Worm (Caenorhabditis elegans) whole organism, L3 larva: Measurements from ENCODE around the gene snpc-1.1.

ENCODE experiments used
- R02D3.7 ChIP-seq: fragments of 150-350 bp; optimal IDR thresholded peaks from 2 replicates; lab custom pipeline; 2014; ENCODE audit warnings: missing biosample characterization, missing genetic modification characterization
- ZK546.5 ChIP-seq: sonication (generic microtip); optimal IDR thresholded peaks from 2 replicates; lab custom pipeline; 2017; ENCODE audit warnings: missing biosample characterization, missing genetic modification characterization
- aly-2 ChIP-seq: fragments of 150-350 bp; optimal IDR thresholded peaks from 2 replicates; lab custom pipeline; 2014; ENCODE audit warnings: missing biosample characterization, missing genetic modification characterization
- ama-1 ChIP-seq: fragments of 150-350 bp; optimal IDR thresholded peaks from 2 replicates; lab custom pipeline; 2018
- ceh-16 ChIP-seq: sonication (generic microtip); optimal IDR thresholded peaks from 2 replicates; lab custom pipeline; 2017; ENCODE audit warnings: missing biosample characterization, missing genetic modification characterization
- ceh-28 ChIP-seq: fragments of 150-350 bp; optimal IDR thresholded peaks from 2 replicates; lab custom pipeline; 2014; ENCODE audit warnings: missing biosample characterization, missing genetic modification reagents, missing genetic modification characterization
- ceh-82 ChIP-seq: fragments of 150-350 bp; optimal IDR thresholded peaks from 2 replicates; lab custom pipeline; 2014; ENCODE audit warnings: missing biosample characterization, missing genetic modification characterization
- ceh-9 ChIP-seq: sonication (generic microtip); optimal IDR thresholded peaks from 2 replicates; lab custom pipeline; 2018; ENCODE audit warnings: missing biosample characterization, missing genetic modification characterization
- daf-12 ChIP-seq: fragments of 150-350 bp; optimal IDR thresholded peaks from 2 replicates; lab custom pipeline; 2014; ENCODE audit warnings: missing biosample characterization, missing genetic modification reagents, missing genetic modification characterization
- egl-27 ChIP-seq: sonication (generic microtip); optimal IDR thresholded peaks from 4 replicates; lab custom pipeline; 2017; ENCODE audit warnings: missing biosample characterization, missing genetic modification reagents, missing genetic modification characterization
- egl-5 ChIP-seq: fragments of 150-350 bp; optimal IDR thresholded peaks from 2 replicates; lab custom pipeline; 2017; ENCODE audit warnings: missing biosample characterization, missing genetic modification reagents, missing genetic modification characterization, inconsistent platforms
- elt-1 ChIP-seq: fragments of 150-350 bp; optimal IDR thresholded peaks from 2 replicates; lab custom pipeline; 2014; ENCODE audit warnings: missing biosample characterization, missing genetic modification characterization
- elt-2 ChIP-seq: sonication (generic microtip); optimal IDR thresholded peaks from 2 replicates; lab custom pipeline; 2016; ENCODE audit warnings: missing genetic modification reagents, mild to moderate bottlenecking, missing genetic modification characterization, missing compliant biosample characterization
- elt-3 ChIP-seq, 3 experiments: fragments of 150-350 bp in 1 of 3; sonication (generic microtip) in 2 of 3; optimal IDR thresholded peaks; 2 replicates in 2 of 3; 4 replicates in 1 of 3; lab custom pipeline; 2014 to 2017; ENCODE audit warnings: missing biosample characterization in 3 of 3, missing genetic modification characterization in 3 of 3
- eor-1 ChIP-seq, 2 experiments: fragments of 150-350 bp; optimal IDR thresholded peaks; 2 replicates each; lab custom pipeline; 2014 to 2018; ENCODE audit warnings: missing biosample characterization in 2 of 2, missing genetic modification characterization in 2 of 2
- fkh-2 ChIP-seq: fragments of 150-350 bp; optimal IDR thresholded peaks from 2 replicates; lab custom pipeline; 2014; ENCODE audit warnings: missing biosample characterization, missing genetic modification reagents, missing genetic modification characterization
- fos-1 ChIP-seq: fragments of 150-350 bp; optimal IDR thresholded peaks from 2 replicates; lab custom pipeline; 2014; ENCODE audit warnings: missing biosample characterization, missing genetic modification characterization
- hmg-11 ChIP-seq: sonication (generic microtip); optimal IDR thresholded peaks from 2 replicates; lab custom pipeline; 2016; ENCODE audit warnings: missing genetic modification characterization, missing compliant biosample characterization
- jun-1 ChIP-seq: fragments of 150-350 bp; optimal IDR thresholded peaks from 2 replicates; lab custom pipeline; 2014; ENCODE audit warnings: missing biosample characterization, missing genetic modification reagents, missing genetic modification characterization
- lin-15B ChIP-seq: fragments of 150-350 bp; optimal IDR thresholded peaks from 2 replicates; lab custom pipeline; 2014; ENCODE audit warnings: missing biosample characterization, missing genetic modification characterization
- lin-39 ChIP-seq: fragments of 150-350 bp; optimal IDR thresholded peaks from 2 replicates; lab custom pipeline; 2018; ENCODE audit warnings: missing biosample characterization, missing genetic modification reagents, missing genetic modification characterization
- lsy-12 ChIP-seq: sonication (generic microtip); optimal IDR thresholded peaks from 2 replicates; lab custom pipeline; 2016; ENCODE audit warnings: mild to moderate bottlenecking, missing genetic modification characterization, missing compliant biosample characterization
- mdl-1 ChIP-seq: fragments of 150-350 bp; optimal IDR thresholded peaks from 2 replicates; lab custom pipeline; 2014; ENCODE audit warnings: missing biosample characterization, missing genetic modification characterization
- mml-1 ChIP-seq: fragments of 150-350 bp; sonication (generic microtip); optimal IDR thresholded peaks from 3 replicates; lab custom pipeline; 2014; ENCODE audit warnings: missing biosample characterization, missing genetic modification characterization
- nfya-1 ChIP-seq: sonication (generic microtip); optimal IDR thresholded peaks from 2 replicates; lab custom pipeline; 2017; ENCODE audit warnings: missing genetic modification characterization, mild to moderate bottlenecking, missing compliant biosample characterization, antibody characterized with exemption, moderate library complexity; ENCODE audit not compliant: insufficient read depth
- nhr-11 ChIP-seq: fragments of 150-350 bp; optimal IDR thresholded peaks from 2 replicates; lab custom pipeline; 2014; ENCODE audit warnings: missing biosample characterization, missing genetic modification characterization
- nhr-12 ChIP-seq: fragments of 150-350 bp; optimal IDR thresholded peaks from 2 replicates; lab custom pipeline; 2014; ENCODE audit warnings: missing biosample characterization, missing genetic modification characterization
- nhr-23 ChIP-seq: fragments of 150-350 bp; optimal IDR thresholded peaks from 2 replicates; lab custom pipeline; 2014; ENCODE audit warnings: missing biosample characterization, missing genetic modification reagents, missing genetic modification characterization
- nhr-237 ChIP-seq: fragments of 150-350 bp; optimal IDR thresholded peaks from 2 replicates; lab custom pipeline; 2014; ENCODE audit warnings: missing biosample characterization, missing genetic modification characterization
- nhr-25 ChIP-seq: sonication (generic microtip); optimal IDR thresholded peaks from 2 replicates; lab custom pipeline; 2017; ENCODE audit warnings: missing biosample characterization, missing genetic modification characterization
- nhr-43 ChIP-seq: sonication (generic microtip); optimal IDR thresholded peaks from 2 replicates; lab custom pipeline; 2016; ENCODE audit warnings: mild to moderate bottlenecking, missing genetic modification characterization, missing compliant biosample characterization; ENCODE audit not compliant: poor library complexity, severe bottlenecking
- nhr-76 ChIP-seq: fragments of 150-350 bp; sonication (generic microtip); optimal IDR thresholded peaks from 5 replicates; lab custom pipeline; 2014; ENCODE audit warnings: missing biosample characterization, missing genetic modification characterization
- nhr-77 ChIP-seq: fragments of 150-350 bp; optimal IDR thresholded peaks from 2 replicates; lab custom pipeline; 2014; ENCODE audit warnings: missing biosample characterization, missing genetic modification characterization
- pha-4 ChIP-seq: fragments of 150-350 bp; optimal IDR thresholded peaks from 2 replicates; lab custom pipeline; 2014; ENCODE audit warnings: missing biosample characterization, missing genetic modification reagents, missing genetic modification characterization
- pqm-1 ChIP-seq: fragments of 150-350 bp; optimal IDR thresholded peaks from 2 replicates; lab custom pipeline; 2017; ENCODE audit warnings: missing biosample characterization, missing genetic modification characterization, inconsistent platforms
- skn-1 ChIP-seq: fragments of 150-350 bp; optimal IDR thresholded peaks from 2 replicates; lab custom pipeline; 2014; ENCODE audit warnings: missing biosample characterization, missing genetic modification characterization
- ztf-11 ChIP-seq: fragments of 150-350 bp; optimal IDR thresholded peaks from 2 replicates; lab custom pipeline; 2014; ENCODE audit warnings: missing biosample characterization, missing genetic modification characterization
- ztf-4 ChIP-seq: fragments of 150-350 bp; optimal IDR thresholded peaks from 2 replicates; lab custom pipeline; 2014; ENCODE audit warnings: missing biosample characterization, missing genetic modification characterization

Gene snpc-1.1

DNA sequence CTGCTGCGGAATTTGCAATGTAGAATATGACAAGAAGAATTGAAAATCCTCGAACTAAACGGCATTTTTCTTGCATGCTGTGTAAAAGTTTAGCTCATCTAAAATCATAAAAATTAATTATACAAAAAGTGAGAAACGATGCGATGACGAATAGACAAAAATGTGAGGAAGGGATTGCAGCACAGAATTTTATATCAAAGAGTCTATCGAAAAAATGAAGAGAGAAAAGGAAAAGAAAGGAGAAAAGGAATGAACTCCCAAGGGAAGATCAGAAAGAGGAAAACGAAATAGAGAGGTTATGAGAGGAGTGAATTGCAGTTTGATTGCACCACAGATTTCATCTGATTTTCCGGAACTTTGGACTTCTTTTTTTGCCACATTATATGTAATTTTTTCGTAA lies 13.1 kb upstream of the snpc-1.1 start, which contains the start of gene glr-4:
TSS of gene glr-4 (minus strand) at position 101 of the 400 bp plus-strand sequence.
- no peak for TF ChIP-seq lin-39 (tag; lab: Kevin White, UChicago)
- peak; percentile 32 for TF ChIP-seq elt-1

DNA sequence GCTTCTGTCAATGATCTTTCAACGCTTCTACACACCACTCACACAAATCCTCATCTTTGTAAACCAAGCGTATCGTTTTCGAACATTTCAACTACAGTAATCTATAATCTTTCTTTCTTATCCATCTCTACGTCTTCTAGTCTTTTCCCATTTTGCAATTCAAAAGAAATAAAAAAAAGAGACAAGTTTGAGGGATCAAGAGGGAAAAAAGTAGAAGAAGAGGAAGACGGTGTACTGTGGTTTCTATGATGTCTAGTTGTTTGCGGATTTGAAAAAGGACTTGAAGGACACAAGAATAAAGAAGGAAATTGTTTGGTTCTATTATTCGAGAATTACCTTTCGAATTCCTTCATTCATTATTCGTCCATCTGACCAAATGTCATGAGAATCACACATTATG lies 11.4 kb upstream of the snpc-1.1 start:
- TF ChIP-seq ZK546.5: no peak
- peak; percentile 25 for TF ChIP-seq nhr-25 (tag; lab: Kevin White, UChicago)

DNA sequence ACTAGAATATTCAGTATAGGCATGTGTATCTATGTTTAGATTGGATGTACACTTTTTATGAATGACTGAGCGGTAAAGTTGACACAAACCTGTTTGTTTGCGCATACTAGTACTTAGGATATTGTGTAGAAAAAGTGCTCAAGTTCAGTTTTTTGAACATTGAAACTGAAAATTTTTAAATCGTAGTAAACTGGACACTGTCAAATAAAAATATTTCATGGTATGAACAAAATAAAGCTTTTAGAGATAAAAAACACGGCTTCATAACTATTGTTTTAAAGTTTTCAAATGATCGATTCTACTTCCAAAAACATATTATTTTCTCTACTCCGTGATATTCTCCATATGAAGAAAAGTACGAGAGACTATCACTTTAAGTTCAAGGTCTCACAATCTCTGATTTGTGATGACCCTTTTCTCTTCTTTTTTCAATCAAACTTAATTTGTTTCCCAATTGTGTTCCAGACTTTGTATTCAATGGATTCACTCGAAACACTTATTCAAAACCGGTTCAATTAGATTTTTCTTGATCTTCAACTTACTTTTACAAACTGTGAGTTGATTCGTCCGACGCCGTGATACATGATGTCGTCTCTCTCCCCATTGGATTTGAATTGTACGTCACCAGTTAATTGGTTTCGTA lies 10.4 kb upstream of the snpc-1.1 start:
- TF ChIP-seq nfya-1 (tag; lab: Kevin White, UChicago) (no peak), nhr-11 (tag; lab: Kevin White, UChicago) (no peak), daf-12 (no peak), mdl-1 (no peak), ztf-4 (tag; lab: Kevin White, UChicago) (no peak), elt-2 (tag; lab: Kevin White, UChicago) (no peak), lin-15B (tag; lab: Kevin White, UChicago) (no peak), skn-1 (tag; lab: Kevin White, UChicago) (no peak), ceh-9 (tag; lab: Kevin White, UChicago) (no peak), jun-1 (tag; lab: Kevin White, UChicago) (no peak), lsy-12 (tag; lab: Kevin White, UChicago) (no peak), aly-2 (no peak), fkh-2 (tag; lab: Kevin White, UChicago) (no peak), nhr-12 (tag; lab: Kevin White, UChicago) (no peak), egl-5 (tag; lab: Kevin White, UChicago) (no peak), nhr-43 (tag; lab: Kevin White, UChicago) (peak; percentile 10), nhr-237 (tag; lab: Kevin White, UChicago) (no peak), mml-1 (tag; lab: Kevin White, UChicago) (no peak), ceh-82 (peak; percentile 6), ztf-11 (no peak), hmg-11 (tag; lab: Kevin White, UChicago) (no peak), nhr-76 (no peak), ama-1 (lab: Kevin White, UChicago) (no peak), ceh-28 (tag; lab: Kevin White, UChicago) (peak; percentile 20), eor-1 (tag; optimal IDR thresholded peaks at IDR 0.05; lab: Kevin White, UChicago) (no peak), fos-1 (tag; lab: Kevin White, UChicago) (no peak), ZK546.5 (no peak), R02D3.7 (tag; lab: Kevin White, UChicago) (peak; percentile 18), egl-27 (tag; lab: Kevin White, UChicago) (no peak), elt-3 (tag; optimal IDR thresholded peaks at IDR 0.05; lab: Kevin White, UChicago) (no peak), ceh-16 (tag; lab: Kevin White, UChicago) (no peak), nhr-23 (tag; lab: Kevin White, UChicago) (peak; percentile 67), nhr-77 (no peak), pha-4 (tag; lab: Kevin White, UChicago) (peak; percentile 41), pqm-1 (tag; lab: Kevin White, UChicago) (no peak)

DNA sequence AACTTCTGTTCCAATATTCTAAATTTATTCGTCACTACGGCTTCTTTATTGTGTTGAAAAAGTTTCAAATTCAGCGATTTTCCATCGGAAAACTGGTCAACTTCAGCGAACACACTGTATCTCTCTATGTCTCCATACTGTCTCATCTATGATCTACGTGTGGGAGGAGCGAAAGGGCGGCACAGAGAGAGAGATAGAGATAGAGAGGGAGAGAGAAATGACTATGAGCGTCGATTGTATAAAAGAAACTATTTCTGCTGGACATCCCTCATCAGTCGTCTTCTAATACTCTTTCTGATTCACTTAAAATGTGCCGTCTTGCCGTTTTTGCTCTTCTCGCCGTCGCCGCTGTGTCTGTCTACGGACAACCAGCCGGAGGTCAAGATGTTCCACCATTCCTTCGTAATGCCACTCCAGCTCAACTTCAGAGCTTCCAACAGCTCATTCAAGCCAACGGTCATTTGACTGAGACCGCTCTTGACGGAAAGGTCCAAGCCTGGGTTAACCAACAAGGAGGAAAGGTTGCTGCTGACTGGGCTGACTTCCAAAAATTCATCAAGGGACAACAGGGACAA lies 9.3 kb upstream of the snpc-1.1 start, which contains the start of gene srlf-1:
TSS of gene srlf-1 (plus strand) at position 268 of the 575 bp plus-strand sequence.
- TF ChIP-seq nhr-23 (tag; lab: Kevin White, UChicago) (peak; percentile 60), ama-1 (lab: Kevin White, UChicago) (peak; percentile 79), ZK546.5 (no peak), elt-3 (tag; optimal IDR thresholded peaks at IDR 0.05; lab: Kevin White, UChicago) (peak in 1 of 3 experiments; percentile 50), lsy-12 (tag; lab: Kevin White, UChicago) (no peak), nhr-25 (tag; lab: Kevin White, UChicago) (peak; percentile 74)
